Fruit fly (Drosophila melanogaster) whole organism, embryonic: ENCODE results near the gene CG46434.

ENCODE experiments used
- Bgb ChIP-seq: fragments of 200-800 bp; sonication (Bioruptor generic); IDR thresholded peaks from 2 replicates; pipeline ENCODE4 v1.3.6; 2022; ENCODE audit warnings: missing biosample characterization, missing genetic modification characterization; ENCODE audit not compliant: partially characterized antibody
- CG1024 ChIP-seq: fragments of 200-800 bp; sonication (Bioruptor generic); IDR thresholded peaks from 2 replicates; pipeline ENCODE4 v1.3.6; 2022; ENCODE audit warnings: missing biosample characterization, missing genetic modification characterization
- CG10654 ChIP-seq: fragments of 200-800 bp; sonication (Bioruptor generic); optimal IDR thresholded peaks from 2 replicates; lab custom pipeline; 2016; ENCODE audit warnings: missing biosample characterization, missing genetic modification characterization
- CG10979 ChIP-seq: fragments of 200-800 bp; sonication (Bioruptor generic); optimal IDR thresholded peaks from 2 replicates; lab custom pipeline; 2018; ENCODE audit warnings: missing biosample characterization, mild to moderate bottlenecking, missing genetic modification characterization, moderate library complexity
- CG12219 ChIP-seq: fragments of 200-800 bp; sonication (Bioruptor generic); optimal IDR thresholded peaks from 3 replicates; lab custom pipeline; 2018; ENCODE audit warnings: missing biosample characterization, mild to moderate bottlenecking, missing genetic modification characterization
- CG12236 ChIP-seq: fragments of 200-800 bp; sonication (Bioruptor generic); optimal IDR thresholded peaks from 2 replicates; lab custom pipeline; 2016; ENCODE audit warnings: missing biosample characterization, missing genetic modification characterization
- CG12769 ChIP-seq: fragments of 200-800 bp; sonication (Bioruptor generic); optimal IDR thresholded peaks from 2 replicates; lab custom pipeline; 2019; ENCODE audit warnings: missing biosample characterization, mild to moderate bottlenecking, missing genetic modification characterization, moderate library complexity
- CG13775 ChIP-seq: fragments of 200-800 bp; sonication (Bioruptor generic); optimal IDR thresholded peaks from 3 replicates; lab custom pipeline; 2017; ENCODE audit warnings: missing biosample characterization, mild to moderate bottlenecking, missing genetic modification characterization
- CG13894 ChIP-seq: fragments of 200-800 bp; sonication (Bioruptor generic); optimal IDR thresholded peaks from 3 replicates; lab custom pipeline; 2018; ENCODE audit warnings: missing biosample characterization, mild to moderate bottlenecking, missing genetic modification characterization, moderate library complexity
- CG14710 ChIP-seq: fragments of 200-800 bp; sonication (Bioruptor generic); optimal IDR thresholded peaks from 3 replicates; lab custom pipeline; 2019; ENCODE audit warnings: missing biosample characterization, mild to moderate bottlenecking, missing genetic modification characterization, moderate library complexity
- CG15073 ChIP-seq: fragments of 200-800 bp; sonication (Bioruptor generic); optimal IDR thresholded peaks from 2 replicates; lab custom pipeline; 2016; ENCODE audit warnings: missing biosample characterization, missing genetic modification characterization
- CG15514 ChIP-seq: fragments of 200-800 bp; sonication (Bioruptor generic); optimal IDR thresholded peaks from 3 replicates; lab custom pipeline; 2017; ENCODE audit warnings: missing biosample characterization, missing genetic modification characterization, mild to moderate bottlenecking, moderate library complexity, missing genetic modification reagents
- CG15601 ChIP-seq: fragments of 200-800 bp; sonication (Bioruptor generic); optimal IDR thresholded peaks from 3 replicates; lab custom pipeline; 2019; ENCODE audit warnings: missing biosample characterization, mild to moderate bottlenecking, missing genetic modification characterization, moderate library complexity
- CG1832 ChIP-seq: fragments of 200-800 bp; sonication (Bioruptor generic); optimal IDR thresholded peaks from 2 replicates; lab custom pipeline; 2017; ENCODE audit warnings: missing biosample characterization, mild to moderate bottlenecking, missing genetic modification characterization, inconsistent platforms
- CG2678 ChIP-seq: fragments of 200-800 bp; sonication (Bioruptor generic); optimal IDR thresholded peaks from 3 replicates; lab custom pipeline; 2019; ENCODE audit warnings: missing biosample characterization, mild to moderate bottlenecking, missing genetic modification characterization, moderate library complexity
- CG3065 ChIP-seq: fragments of 200-800 bp; sonication (Bioruptor generic); optimal IDR thresholded peaks from 2 replicates; lab custom pipeline; 2016; ENCODE audit warnings: missing biosample characterization, missing genetic modification characterization
- CG3163 ChIP-seq: fragments of 200-800 bp; sonication (Bioruptor generic); optimal IDR thresholded peaks from 3 replicates; lab custom pipeline; 2016; ENCODE audit warnings: missing biosample characterization, missing genetic modification characterization
- CG32767 ChIP-seq: fragments of 200-800 bp; sonication (Bioruptor generic); IDR thresholded peaks from 2 replicates; pipeline ENCODE4 v1.3.6; 2022; ENCODE audit warnings: missing biosample characterization, missing genetic modification characterization
- CG33213 ChIP-seq: fragments of 200-800 bp; sonication (Bioruptor generic); optimal IDR thresholded peaks from 3 replicates; lab custom pipeline; 2016; ENCODE audit warnings: missing biosample characterization, missing genetic modification characterization
- CG6272 ChIP-seq: fragments of 200-800 bp; sonication (Bioruptor generic); IDR thresholded peaks from 2 replicates; pipeline ENCODE4 v1.3.6; 2022; ENCODE audit warnings: missing biosample characterization, missing genetic modification characterization
- CG6689 ChIP-seq: fragments of 200-800 bp; sonication (Bioruptor generic); IDR thresholded peaks from 2 replicates; pipeline ENCODE4 v1.3.6; 2022; ENCODE audit warnings: missing biosample characterization, missing genetic modification characterization
- CG6854 ChIP-seq: fragments of 200-800 bp; sonication (Bioruptor generic); optimal IDR thresholded peaks from 3 replicates; lab custom pipeline; 2017; ENCODE audit warnings: missing biosample characterization, mild to moderate bottlenecking, missing genetic modification characterization
- CG7357 ChIP-seq: fragments of 200-800 bp; sonication (Bioruptor generic); IDR thresholded peaks from 3 replicates; pipeline ENCODE4 v1.3.6; 2022; ENCODE audit warnings: missing biosample characterization, missing genetic modification characterization
- CG7745 ChIP-seq: fragments of 200-800 bp; sonication (Bioruptor generic); optimal IDR thresholded peaks from 2 replicates; lab custom pipeline; 2018; ENCODE audit warnings: missing biosample characterization, mild to moderate bottlenecking, missing genetic modification characterization, moderate library complexity
- CG9609 ChIP-seq: fragments of 200-800 bp; sonication (Bioruptor generic); optimal IDR thresholded peaks from 3 replicates; lab custom pipeline; 2016; ENCODE audit warnings: missing biosample characterization, missing genetic modification characterization
- Dek ChIP-seq: fragments of 200-800 bp; sonication (Bioruptor generic); optimal IDR thresholded peaks from 3 replicates; lab custom pipeline; 2019; ENCODE audit warnings: missing biosample characterization, mild to moderate bottlenecking, missing genetic modification characterization, moderate library complexity
- Doc2 ChIP-seq: fragments of 200-800 bp; sonication (Bioruptor generic); IDR thresholded peaks from 2 replicates; pipeline ENCODE4 v1.3.6; 2022; ENCODE audit warnings: missing biosample characterization, missing genetic modification characterization
- Drgx ChIP-seq: fragments of 200-800 bp; sonication (Bioruptor generic); IDR thresholded peaks from 2 replicates; pipeline ENCODE4 v1.3.6; 2022; ENCODE audit warnings: missing biosample characterization, missing genetic modification characterization
- HLH4C ChIP-seq: fragments of 200-800 bp; sonication (Bioruptor generic); IDR thresholded peaks from 3 replicates; pipeline ENCODE4 v1.3.6; 2022; ENCODE audit warnings: missing biosample characterization, missing genetic modification characterization; ENCODE audit not compliant: partially characterized antibody
- HLH54F ChIP-seq: fragments of 200-800 bp; sonication (Bioruptor generic); optimal IDR thresholded peaks from 3 replicates; lab custom pipeline; 2016; ENCODE audit warnings: missing biosample characterization, missing genetic modification characterization
- Kr ChIP-seq: fragments of 200-800 bp; sonication (Bioruptor generic); optimal IDR thresholded peaks from 2 replicates; lab custom pipeline; 2017; ENCODE audit warnings: missing biosample characterization, mild to moderate bottlenecking, missing genetic modification characterization
- Optix ChIP-seq: fragments of 200-800 bp; sonication (Bioruptor generic); IDR thresholded peaks from 3 replicates; pipeline ENCODE4 v1.3.6; 2022; ENCODE audit warnings: missing biosample characterization, missing genetic modification characterization
- Rx ChIP-seq: fragments of 200-800 bp; sonication (Bioruptor generic); IDR thresholded peaks from 2 replicates; pipeline ENCODE4 v1.3.6; 2022; ENCODE audit warnings: missing biosample characterization, missing genetic modification characterization
- Ssrp ChIP-seq: fragments of 200-800 bp; sonication (Bioruptor generic); optimal IDR thresholded peaks from 2 replicates; lab custom pipeline; 2018; ENCODE audit warnings: missing biosample characterization, mild to moderate bottlenecking, missing genetic modification characterization, moderate library complexity
- Xrp1 ChIP-seq: fragments of 200-800 bp; sonication (Bioruptor generic); IDR thresholded peaks from 2 replicates; pipeline ENCODE4 v1.3.6; 2022; ENCODE audit warnings: missing biosample characterization, missing genetic modification characterization
- amos ChIP-seq: fragments of 200-800 bp; sonication (Bioruptor generic); IDR thresholded peaks from 2 replicates; pipeline ENCODE4 v1.3.6; 2022; ENCODE audit warnings: missing biosample characterization, missing genetic modification characterization; ENCODE audit not compliant: partially characterized antibody
- chinmo ChIP-seq: fragments of 200-800 bp; sonication (Bioruptor generic); IDR thresholded peaks from 4 replicates; pipeline ENCODE4 v1.3.6; 2022; ENCODE audit warnings: missing biosample characterization, missing genetic modification characterization; ENCODE audit not compliant: partially characterized antibody
- crc ChIP-seq: fragments of 200-800 bp; sonication (Bioruptor generic); optimal IDR thresholded peaks from 2 replicates; lab custom pipeline; 2016; ENCODE audit warnings: missing biosample characterization, missing genetic modification characterization
- crol ChIP-seq: fragments of 200-800 bp; sonication (Bioruptor generic); IDR thresholded peaks from 2 replicates; pipeline ENCODE4 v1.3.6; 2022; ENCODE audit warnings: missing biosample characterization, missing genetic modification characterization
- esg ChIP-seq: fragments of 200-800 bp; sonication (Bioruptor generic); conservative IDR thresholded peaks from 2 replicates; pipeline ENCODE4 v1.3.6; 2022; ENCODE audit warnings: missing biosample characterization, missing genetic modification characterization
- gcm2 ChIP-seq: fragments of 200-800 bp; sonication (Bioruptor generic); optimal IDR thresholded peaks from 2 replicates; lab custom pipeline; 2016; ENCODE audit warnings: missing biosample characterization, missing genetic modification characterization
- hth ChIP-seq: fragments of >200 bp; optimal IDR thresholded peaks from 2 replicates; lab custom pipeline; 2017; ENCODE audit warnings: inconsistent platforms
- ind ChIP-seq: fragments of 200-800 bp; sonication (Bioruptor generic); optimal IDR thresholded peaks from 3 replicates; lab custom pipeline; 2016; ENCODE audit warnings: missing biosample characterization, missing genetic modification characterization
- insv ChIP-seq, 2 experiments: fragments of 200-800 bp; sonication (Bioruptor generic); optimal IDR thresholded peaks; 3 replicates each; lab custom pipeline; 2016 to 2018; ENCODE audit warnings: missing biosample characterization in 2 of 2, missing genetic modification characterization in 2 of 2
- lola ChIP-seq, 3 experiments: fragments of >200 bp in 2 of 3; fragments of 200-800 bp in 1 of 3; sonication (Bioruptor generic) in 1 of 3; optimal IDR thresholded peaks; 2 replicates each; lab custom pipeline; 2017 to 2019; ENCODE audit warnings: missing biosample characterization in 3 of 3, missing genetic modification characterization in 3 of 3, mild to moderate bottlenecking in 1 of 3, moderate library complexity in 1 of 3
- pan ChIP-seq, 4 experiments: fragments of >200 bp in 3 of 4; fragments of 200-800 bp in 1 of 4; sonication (Bioruptor generic) in 1 of 4; optimal IDR thresholded peaks in 3 of 4; IDR thresholded peaks in 1 of 4; 2 replicates each; pipeline versions ENCODE4 v1.3.6 to Lab custom; 2017 to 2022; ENCODE audit warnings: missing biosample characterization in 2 of 4, missing genetic modification characterization in 2 of 4, mixed read lengths in 1 of 4
- sd ChIP-seq: fragments of 200-800 bp; sonication (Bioruptor generic); optimal IDR thresholded peaks from 3 replicates; lab custom pipeline; 2018; ENCODE audit warnings: missing biosample characterization, mild to moderate bottlenecking, missing genetic modification characterization, moderate library complexity
- sens ChIP-seq: fragments of 200-800 bp; sonication (Bioruptor generic); peaks from one replicate; lab custom pipeline; 2016; ENCODE audit warnings: missing biosample characterization, missing genetic modification characterization
- tna ChIP-seq: fragments of 200-800 bp; sonication (Bioruptor generic); IDR thresholded peaks from 2 replicates; pipeline ENCODE4 v1.3.6; 2022; ENCODE audit warnings: missing biosample characterization, missing genetic modification characterization; ENCODE audit not compliant: partially characterized antibody
- trh ChIP-seq: fragments of 200-800 bp; sonication (Bioruptor generic); optimal IDR thresholded peaks from 2 replicates; lab custom pipeline; 2016; ENCODE audit warnings: missing biosample characterization, missing genetic modification characterization

Gene CG46434

DNA sequence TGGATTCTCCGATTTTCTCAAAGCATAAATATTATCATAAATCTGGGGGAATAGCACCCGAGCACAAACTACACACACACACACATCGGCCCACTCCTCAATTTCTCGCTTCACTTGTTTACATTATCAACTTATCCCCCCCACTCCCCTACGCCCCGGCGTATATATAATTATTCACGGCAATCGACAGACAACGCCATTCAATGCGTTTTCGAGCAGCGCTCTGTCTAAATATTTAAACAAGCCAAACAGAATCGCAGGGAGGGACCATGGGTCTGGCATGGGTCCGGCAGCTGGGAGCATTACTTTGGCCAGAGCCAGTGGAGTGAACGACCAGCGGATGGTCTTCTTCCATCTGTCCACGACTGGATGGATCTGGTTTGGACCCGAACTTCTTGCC is 31.6 kb upstream of the CG46434 start (continued):
- TF ChIP-seq HLH4C (GFP tag; lab: Robert Waterston, UW) (no peak), ind (GFP tag; lab: Kevin White, UChicago) (no peak), CG9609 (GFP tag; lab: Kevin White, UChicago) (no peak), Kr (no peak), CG14710 (tag; lab: Kevin White, UChicago) (peak; percentile 21), gcm2 (GFP tag; lab: Kevin White, UChicago) (no peak), CG7745 (tag; lab: Kevin White, UChicago) (peak; percentile 63), crol (GFP tag; lab: Robert Waterston, UW) (peak; percentile 84), crc (GFP tag; lab: Kevin White, UChicago) (no peak), hth (no peak), Xrp1 (GFP tag; lab: Robert Waterston, UW) (peak; percentile 47; the same call in 1 of the 2 replicates), CG15514 (GFP tag; lab: Kevin White, UChicago) (no peak), CG6272 (GFP tag; lab: Robert Waterston, UW) (no peak), CG6854 (GFP tag; lab: Kevin White, UChicago) (peak; percentile 16), esg (GFP tag; lab: Robert Waterston, UW) (no peak), chinmo (GFP tag; lab: Robert Waterston, UW) (0 out of 4 replicates have a peak, but pooled peaks have one; percentile 59), Dek (tag; lab: Kevin White, UChicago) (no peak), sens (GFP tag; lab: Kevin White, UChicago) (peak; percentile 83), pan (optimal IDR thresholded peaks at IDR 0.05; lab: Kevin White, UChicago) (no peak), pan (GFP tag; optimal IDR thresholded peaks at IDR 0.05 in 1 of 2, IDR thresholded peaks at IDR 0.05 in 1 of 2) (no peak), Bgb (GFP tag; lab: Robert Waterston, UW) (no peak), CG13775 (no peak), CG10654 (GFP tag; lab: Kevin White, UChicago) (peak; percentile 8), CG13894 (tag; lab: Kevin White, UChicago) (no peak), HLH54F (GFP tag; lab: Kevin White, UChicago) (peak; percentile 18), Ssrp (tag; lab: Kevin White, UChicago) (no peak), CG33213 (GFP tag; lab: Kevin White, UChicago) (peak; percentile 24), CG7357 (GFP tag; lab: Robert Waterston, UW) (no peak), CG12769 (tag; lab: Kevin White, UChicago) (peak; percentile 75), CG1832 (GFP tag; lab: Kevin White, UChicago) (no peak), Doc2 (GFP tag; lab: Robert Waterston, UW) (no peak), Optix (GFP tag; lab: Robert Waterston, UW) (no peak; the same call in 2 of the 3 replicates), lola (GFP tag; optimal IDR thresholded peaks at IDR 0.05; lab: Kevin White, UChicago) (peak in 1 of 3 experiments; percentile 12), CG3163 (GFP tag; lab: Kevin White, UChicago) (no peak), Drgx (no peak), amos (GFP tag; lab: Robert Waterston, UW) (no peak), insv (GFP tag; optimal IDR thresholded peaks at IDR 0.05; lab: Kevin White, UChicago) (no peak), Rx (GFP tag; lab: Robert Waterston, UW) (no peak), CG3065 (GFP tag; lab: Kevin White, UChicago) (no peak), CG32767 (GFP tag; lab: Robert Waterston, UW) (peak; percentile 28; the same call in 1 of the 2 replicates), CG15601 (tag; lab: Kevin White, UChicago) (peak; percentile 74), CG12236 (GFP tag; lab: Kevin White, UChicago) (no peak), tna (GFP tag; lab: Robert Waterston, UW) (no peak), CG12219 (peak; percentile 44), CG1024 (GFP tag; lab: Robert Waterston, UW) (peak; percentile 26; the same call in 1 of the 2 replicates), CG15073 (GFP tag; lab: Kevin White, UChicago) (no peak), trh (no peak), CG10979 (tag; lab: Kevin White, UChicago) (peak; percentile 20), sd (tag; lab: Kevin White, UChicago) (peak; percentile 64), CG6689 (peak; percentile 15; the same call in 1 of the 2 replicates), CG2678 (peak; percentile 49)
